Worm (Caenorhabditis elegans): ENCODE data around the gene cnp-3.
A peak's percentile ranks its signal among the peaks of the same experiment; 100 is the strongest.

cnp-3 gene

DNA sequence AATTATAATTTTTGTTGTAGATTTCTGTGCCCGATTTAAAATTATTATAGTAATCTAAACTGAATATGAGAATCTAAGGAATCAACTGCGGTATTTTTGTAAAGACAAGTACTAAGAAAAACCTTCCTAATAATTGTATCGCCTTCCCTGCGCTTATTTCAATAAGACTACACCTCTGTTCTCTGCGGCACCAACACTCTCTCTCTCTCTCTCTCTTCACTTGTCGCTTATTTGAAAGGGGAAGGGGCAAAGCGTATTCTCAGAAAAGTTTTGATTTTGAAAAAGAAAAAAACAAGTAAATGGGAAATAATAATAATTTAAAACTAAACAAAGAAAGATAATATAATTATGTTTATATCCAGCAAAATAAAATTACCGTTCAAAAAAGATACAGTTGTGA lies 43.3 kb upstream of the cnp-3 start (continued):
- TF ChIP-seq mef-2 (tag; optimal IDR thresholded peaks at IDR 0.05) (no peak), ces-1 (GFP tag; optimal IDR thresholded peaks at IDR 0.05) (no peak), nhr-84 (tag; optimal IDR thresholded peaks at IDR 0.05) (no peak), fos-1 (tag; optimal IDR thresholded peaks at IDR 0.05) (peak; percentile 69), ets-5 (GFP tag; IDR thresholded peaks at IDR 0.05) (no peak), efl-1 (optimal IDR thresholded peaks at IDR 0.05) (peak; percentile 53 to 68), efl-1 (GFP tag; optimal IDR thresholded peaks at IDR 0.05 in 1 of 2) (peak; percentile 5 to 40), jun-1 (tag; optimal IDR thresholded peaks at IDR 0.05) (peak; percentile 86), nhr-90 (tag; optimal IDR thresholded peaks at IDR 0.05; ENCODE audit: poor library complexity) (peak; percentile 75), hlh-4 (tag; optimal IDR thresholded peaks at IDR 0.05) (no peak), lin-14 (GFP tag; optimal IDR thresholded peaks at IDR 0.05) (peak; percentile 81), mdl-1 (tag; optimal IDR thresholded peaks at IDR 0.05) (peak in 1 of 2 experiments; percentile 48), ztf-4 (tag; optimal IDR thresholded peaks at IDR 0.05) (peak; percentile 8), nhr-77 (tag; optimal IDR thresholded peaks at IDR 0.05) (peak; percentile 78), fkh-4 (tag; optimal IDR thresholded peaks at IDR 0.05; ENCODE audit: borderline replicate concordance) (no peak), tbx-2 (tag; optimal IDR thresholded peaks at IDR 0.05) (peak; percentile 61), lin-35 (GFP tag; optimal IDR thresholded peaks at IDR 0.05) (peak; percentile 32 to 77), lir-3 (tag; optimal IDR thresholded peaks at IDR 0.05; ENCODE audit: poor library complexity) (peak; percentile 25), mep-1 (tag; optimal IDR thresholded peaks at IDR 0.05) (peak; percentile 85), hpl-2 (GFP tag; optimal IDR thresholded peaks at IDR 0.05) (peak; percentile 15), xbp-1 (tag; optimal IDR thresholded peaks at IDR 0.05) (peak; percentile 51), nhr-76 (tag; optimal IDR thresholded peaks at IDR 0.05) (no peak), isw-1 (GFP tag; IDR thresholded peaks at IDR 0.05) (peak; percentile 4; the same call in 1 of the 2 replicates), lin-13 (GFP tag; optimal IDR thresholded peaks at IDR 0.05) (peak; percentile 57), ceh-8 (GFP tag; optimal IDR thresholded peaks at IDR 0.05) (peak; percentile 52), elt-3 (tag; optimal IDR thresholded peaks at IDR 0.05) (peak in 2 of 6 experiments; percentile 37 to 49), ztf-11 (tag; optimal IDR thresholded peaks at IDR 0.05) (no peak), snu-23 (GFP tag; optimal IDR thresholded peaks at IDR 0.05) (peak; percentile 86), blmp-1 (tag; optimal IDR thresholded peaks at IDR 0.05) (peak; percentile 14), pax-3 (tag; optimal IDR thresholded peaks at IDR 0.05) (no peak), alr-1 (tag; optimal IDR thresholded peaks at IDR 0.05; ENCODE audit: borderline replicate concordance) (no peak), pqm-1 (tag; optimal IDR thresholded peaks at IDR 0.05) (no peak), nhr-12 (tag; optimal IDR thresholded peaks at IDR 0.05) (no peak), fkh-8 (tag; optimal IDR thresholded peaks at IDR 0.05) (peak; percentile 53)

ce11 chrX:17180135-17180534 lies 42.2 kb upstream of the cnp-3 start:
- no peak for TF ChIP-seq ces-1 (GFP tag; optimal IDR thresholded peaks at IDR 0.05)
- TF ChIP-seq efl-1 (optimal IDR thresholded peaks at IDR 0.05) = no peak
- peak in 1 of 2 experiments; percentile 54 for TF ChIP-seq efl-1 (GFP tag; optimal IDR thresholded peaks at IDR 0.05 in 1 of 2)
- no peak for TF ChIP-seq xbp-1 (tag; optimal IDR thresholded peaks at IDR 0.05)

ce11 chrX:17178239-17178638 lies 40.3 kb upstream of the cnp-3 start, which contains the start of gene B0302.2:
TSS of gene B0302.2 (plus strand) at chrX:17178539.
- TF ChIP-seq blmp-1 (tag; optimal IDR thresholded peaks at IDR 0.05) (no peak), nhr-90 (tag; optimal IDR thresholded peaks at IDR 0.05; ENCODE audit: poor library complexity) (no peak), efl-1 (optimal IDR thresholded peaks at IDR 0.05) (no peak), efl-1 (GFP tag; optimal IDR thresholded peaks at IDR 0.05 in 1 of 2) (no peak), unc-86 (tag; optimal IDR thresholded peaks at IDR 0.05) (no peak), dpl-1 (GFP tag; optimal IDR thresholded peaks at IDR 0.05) (no peak)

ce11 chrX:17176677-17177076 lies 38.8 kb upstream of the cnp-3 start, which contains the start of gene B0302.4:
TSS of gene B0302.4 (minus strand) at chrX:17176777.
- no peak for TF ChIP-seq skn-1 (tag; optimal IDR thresholded peaks at IDR 0.05)
- TF ChIP-seq ceh-82 (tag; optimal IDR thresholded peaks at IDR 0.05) = no peak
- no peak for TF ChIP-seq F16B12.6 (tag; optimal IDR thresholded peaks at IDR 0.05)

Measured in whole organism, L1 larva.